Worm (Caenorhabditis elegans) whole organism, midembryonic: ENCODE measurements around the gene mrpl-45.

Experiments
- T22C8.4 ChIP-seq: fragments of 200-800 bp; sonication (Bioruptor generic); IDR thresholded peaks from 2 replicates; pipeline ENCODE4 v1.3.6; 2022; ENCODE audit warnings: missing genetic modification characterization, missing compliant biosample characterization
- klf-2 ChIP-seq: fragments of 200-800 bp; sonication (Bioruptor generic); conservative IDR thresholded peaks from 2 replicates; pipeline ENCODE4 v1.3.6; 2022; ENCODE audit warnings: missing genetic modification reagents, missing genetic modification characterization, missing compliant biosample characterization
- ref-1 ChIP-seq: fragments of 200-800 bp; sonication (Bioruptor generic); conservative IDR thresholded peaks from 2 replicates; pipeline ENCODE4 v1.3.6; 2022; ENCODE audit warnings: missing genetic modification reagents, missing genetic modification characterization, missing compliant biosample characterization
- tab-1 ChIP-seq: fragments of 200-800 bp; sonication (Bioruptor generic); IDR thresholded peaks from 2 replicates; pipeline ENCODE4 v1.3.6; 2022; ENCODE audit warnings: missing genetic modification characterization, missing compliant biosample characterization
- ztf-23 ChIP-seq: fragments of 200-800 bp; sonication (Bioruptor generic); IDR thresholded peaks from 2 replicates; pipeline ENCODE4 v1.3.6; 2022; ENCODE audit warnings: missing genetic modification reagents, missing genetic modification characterization, missing compliant biosample characterization

DNA sequence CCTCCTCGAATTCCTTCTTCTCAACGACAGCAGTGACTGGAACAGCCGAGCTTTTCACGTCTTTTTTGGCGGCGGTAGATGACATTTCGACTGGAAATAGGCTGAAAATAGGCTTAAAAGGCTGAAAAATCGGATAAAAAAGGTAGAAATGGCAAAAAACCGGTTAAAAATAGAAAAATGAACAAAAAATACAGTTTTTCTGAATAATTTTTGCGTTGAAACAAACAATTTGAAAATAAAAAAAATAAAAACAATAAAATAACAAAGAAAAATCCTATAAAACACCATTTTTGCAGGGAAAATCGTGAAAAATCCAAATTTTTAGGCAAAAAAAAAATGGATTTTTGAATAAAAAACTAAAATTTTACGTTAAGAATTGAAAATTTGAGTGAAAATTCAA lies 5.6 kb downstream of the mrpl-45 start, which contains the start of gene dss-1:
- no peak for TF ChIP-seq ztf-23 (GFP tag; lab: Robert Waterston, UW)
- TF ChIP-seq tab-1 (GFP tag; lab: Robert Waterston, UW): no peak
- TF ChIP-seq ref-1 (GFP tag; lab: Robert Waterston, UW): no peak
- TF ChIP-seq klf-2 (GFP tag; lab: Robert Waterston, UW): no peak
- no peak for TF ChIP-seq T22C8.4 (GFP tag; lab: Robert Waterston, UW)
